Fruit fly (Drosophila melanogaster): ENCODE data around the gene gdl-ORF39.
A peak's percentile ranks its signal among the peaks of the same experiment; 100 is the strongest.

The gdl-ORF39 gene

dm6 chr3L:15517508-15517907, 8.3 kb downstream of the gdl-ORF39 start (continued):
- TF ChIP-seq CG15696 (tag; optimal IDR thresholded peaks at IDR 0.05) (peak; percentile 12), jing (GFP tag; optimal IDR thresholded peaks at IDR 0.05) (no peak), ttk (GFP tag; IDR thresholded peaks at IDR 0.05) (no peak), sug (tag; optimal IDR thresholded peaks at IDR 0.05) (peak; percentile 9), eve (GFP tag; optimal IDR thresholded peaks at IDR 0.05) (peak in 1 of 2 experiments; percentile 33), CG14014 (GFP tag; IDR thresholded peaks at IDR 0.05) (no peak), CG8388 (GFP tag; optimal IDR thresholded peaks at IDR 0.05) (peak; percentile 39), ind (GFP tag; optimal IDR thresholded peaks at IDR 0.05) (no peak), crp (GFP tag; optimal IDR thresholded peaks at IDR 0.05) (no peak), caup (GFP tag; optimal IDR thresholded peaks at IDR 0.05; ENCODE audit: severe bottlenecking) (no peak), CG34376 (GFP tag; optimal IDR thresholded peaks at IDR 0.05) (peak; percentile 25), exex (tag; optimal IDR thresholded peaks at IDR 0.05) (peak; percentile 93), GATAe (GFP tag; conservative IDR thresholded peaks at IDR 0.05) (peak; percentile 72), Hr78 (GFP tag; optimal IDR thresholded peaks at IDR 0.05) (no peak), Med (GFP tag) (peak; percentile 18), zfh1 (GFP tag; IDR thresholded peaks at IDR 0.05) (0 out of 3 replicates have a peak, but pooled peaks have one; percentile 24), zf30C (GFP tag; optimal IDR thresholded peaks at IDR 0.05) (peak; percentile 87), CG2712 (tag; optimal IDR thresholded peaks at IDR 0.05) (no peak), row (GFP tag; IDR thresholded peaks at IDR 0.05) (peak; percentile 39; the same call in 2 of the 3 replicates), Oli (tag; optimal IDR thresholded peaks at IDR 0.05) (no peak), CG2199 (GFP tag; IDR thresholded peaks at IDR 0.05) (peak; percentile 84; the same call in 2 of the 3 replicates), mirr (GFP tag; optimal IDR thresholded peaks at IDR 0.05) (peak; percentile 12), Drgx (GFP tag; IDR thresholded peaks at IDR 0.05) (no peak), CG8290 (GFP tag; optimal IDR thresholded peaks at IDR 0.05) (no peak), CG8290 (tag; optimal IDR thresholded peaks at IDR 0.05) (peak in 1 of 2 experiments; percentile 25), otp (GFP tag; IDR thresholded peaks at IDR 0.05) (no peak), H2.0 (GFP tag; IDR thresholded peaks at IDR 0.05) (0 out of 2 replicates have a peak, but pooled peaks have one; percentile 18)

DNA sequence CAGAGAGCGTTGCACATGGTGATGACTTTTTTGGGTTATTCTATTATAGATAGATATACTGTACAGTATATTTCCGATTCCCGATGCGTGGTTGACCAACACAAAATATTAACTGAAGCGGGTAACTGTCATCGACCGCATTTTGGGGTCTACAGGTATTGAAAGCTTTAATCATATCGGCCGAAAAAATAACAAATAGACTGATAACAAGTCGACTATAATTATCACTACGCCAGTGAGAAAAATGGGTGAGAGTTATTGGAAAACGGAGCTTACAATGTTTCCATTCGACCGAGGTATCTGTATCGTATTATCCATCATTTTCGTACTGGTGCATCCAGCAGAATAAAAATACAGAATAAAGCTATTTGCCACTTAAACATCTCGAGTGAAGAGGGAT, 9.1 kb downstream of the gdl-ORF39 start:
- no peak for TF ChIP-seq CG4424 (GFP tag; optimal IDR thresholded peaks at IDR 0.05)
- peak; percentile 32 for TF ChIP-seq CG15601 (tag; optimal IDR thresholded peaks at IDR 0.05)
- TF ChIP-seq CG34376 (GFP tag; optimal IDR thresholded peaks at IDR 0.05), result peak; percentile 12
- no peak for TF ChIP-seq Xrp1 (GFP tag; IDR thresholded peaks at IDR 0.05)
- 0 out of 3 replicates have a peak, but pooled peaks have one; percentile 56 for TF ChIP-seq CG2199 (GFP tag; IDR thresholded peaks at IDR 0.05)
- no peak for TF ChIP-seq seq (GFP tag; IDR thresholded peaks at IDR 0.05)
- peak; percentile 63 for TF ChIP-seq mirr (GFP tag; optimal IDR thresholded peaks at IDR 0.05)
- no peak for TF ChIP-seq chn (GFP tag; optimal IDR thresholded peaks at IDR 0.05)
- no peak for TF ChIP-seq CG8290 (GFP tag; optimal IDR thresholded peaks at IDR 0.05)
- peak in 1 of 2 experiments; percentile 17 for TF ChIP-seq CG8290 (tag; optimal IDR thresholded peaks at IDR 0.05)
- TF ChIP-seq MBD-R2 (GFP tag; IDR thresholded peaks at IDR 0.05), result no peak
- peak; percentile 76 for TF ChIP-seq exex (tag; optimal IDR thresholded peaks at IDR 0.05)
- no peak for TF ChIP-seq sob (GFP tag; IDR thresholded peaks at IDR 0.05)
- peak; percentile 4 for TF ChIP-seq lab (GFP tag; optimal IDR thresholded peaks at IDR 0.05)
- peak; percentile 42 for TF ChIP-seq GATAe (GFP tag; conservative IDR thresholded peaks at IDR 0.05)
- TF ChIP-seq lola (GFP tag; optimal IDR thresholded peaks at IDR 0.05), result no peak
- TF ChIP-seq ara (GFP tag; IDR thresholded peaks at IDR 0.05), result no peak
- TF ChIP-seq sug (tag; optimal IDR thresholded peaks at IDR 0.05), result peak; percentile 3
- peak; percentile 29 for TF ChIP-seq Med (GFP tag)
- TF ChIP-seq stc (GFP tag; IDR thresholded peaks at IDR 0.05), result 0 out of 2 replicates have a peak, but pooled peaks have one; percentile 19
- TF ChIP-seq CG11504 (tag; optimal IDR thresholded peaks at IDR 0.05), result no peak
- TF ChIP-seq CG13775 (GFP tag; optimal IDR thresholded peaks at IDR 0.05), result no peak

Measured in whole organism, embryonic.